Fruit fly (Drosophila melanogaster) whole organism, embryonic: ENCODE data around the gene NdufV3.

Experiments used
- Ada2b ChIP-seq: fragments of 200-800 bp; sonication (Bioruptor generic); IDR thresholded peaks from 2 replicates; pipeline ENCODE4 v1.3.6; 2022; ENCODE audit warnings: missing biosample characterization, missing genetic modification characterization
- CG10431 ChIP-seq: fragments of 200-800 bp; sonication (Bioruptor generic); optimal IDR thresholded peaks from 3 replicates; lab custom pipeline; 2018; ENCODE audit warnings: missing biosample characterization, mild to moderate bottlenecking, missing genetic modification characterization
- CG10543 ChIP-seq: fragments of 200-800 bp; sonication (Bioruptor generic); optimal IDR thresholded peaks from 3 replicates; lab custom pipeline; 2017; ENCODE audit warnings: missing biosample characterization, mild to moderate bottlenecking, missing genetic modification characterization, moderate library complexity
- CG11247 ChIP-seq: fragments of 200-800 bp; sonication (Bioruptor generic); IDR thresholded peaks from 2 replicates; pipeline ENCODE4 v1.3.6; 2022; ENCODE audit warnings: missing biosample characterization, missing genetic modification characterization
- CG12071 ChIP-seq: fragments of 200-800 bp; sonication (Bioruptor generic); optimal IDR thresholded peaks from 3 replicates; lab custom pipeline; 2018; ENCODE audit warnings: missing biosample characterization, mild to moderate bottlenecking, missing genetic modification characterization
- CG12104 ChIP-seq: fragments of 200-800 bp; sonication (Bioruptor generic); optimal IDR thresholded peaks from 3 replicates; lab custom pipeline; 2016; ENCODE audit warnings: missing biosample characterization, missing genetic modification characterization
- CG12744 ChIP-seq: fragments of 200-800 bp; sonication (Bioruptor generic); optimal IDR thresholded peaks from 2 replicates; lab custom pipeline; 2016; ENCODE audit warnings: missing biosample characterization, missing genetic modification characterization
- CG15601 ChIP-seq: fragments of 200-800 bp; sonication (Bioruptor generic); optimal IDR thresholded peaks from 3 replicates; lab custom pipeline; 2019; ENCODE audit warnings: missing biosample characterization, mild to moderate bottlenecking, missing genetic modification characterization, moderate library complexity
- CG16815 ChIP-seq: fragments of 200-800 bp; sonication (Bioruptor generic); optimal IDR thresholded peaks from 3 replicates; lab custom pipeline; 2017; ENCODE audit warnings: missing biosample characterization, mild to moderate bottlenecking, missing genetic modification characterization
- CG17328 ChIP-seq: fragments of 200-800 bp; sonication (Bioruptor generic); IDR thresholded peaks from 2 replicates; pipeline ENCODE4 v1.3.6; 2022; ENCODE audit warnings: missing biosample characterization, missing genetic modification characterization
- CG17912 ChIP-seq: fragments of 200-800 bp; sonication (Bioruptor generic); optimal IDR thresholded peaks from 2 replicates; lab custom pipeline; 2018; ENCODE audit warnings: missing biosample characterization, mild to moderate bottlenecking, missing genetic modification characterization
- CG18599 ChIP-seq: fragments of 200-800 bp; sonication (Bioruptor generic); optimal IDR thresholded peaks from 3 replicates; lab custom pipeline; 2017; ENCODE audit warnings: missing biosample characterization, missing genetic modification characterization, mild to moderate bottlenecking, moderate library complexity, missing genetic modification reagents
- CG3726 ChIP-seq: fragments of 200-800 bp; sonication (Bioruptor generic); IDR thresholded peaks from 3 replicates; pipeline ENCODE4, ENCODE4 v1.3.6; 2022; ENCODE audit warnings: missing biosample characterization, missing genetic modification characterization
- CG5180 ChIP-seq: fragments of 200-800 bp; sonication (Bioruptor generic); optimal IDR thresholded peaks from 3 replicates; lab custom pipeline; 2017; ENCODE audit warnings: missing biosample characterization, missing genetic modification characterization, mild to moderate bottlenecking, moderate library complexity, missing genetic modification reagents
- CG5245 ChIP-seq: fragments of 200-800 bp; sonication (Bioruptor generic); optimal IDR thresholded peaks from 3 replicates; lab custom pipeline; 2016; ENCODE audit warnings: missing biosample characterization, missing genetic modification characterization
- CG5953 ChIP-seq: fragments of 200-800 bp; sonication (Bioruptor generic); IDR thresholded peaks from 2 replicates; pipeline ENCODE4 v1.3.6; 2022; ENCODE audit warnings: missing biosample characterization, missing genetic modification characterization
- CG6272 ChIP-seq: fragments of 200-800 bp; sonication (Bioruptor generic); IDR thresholded peaks from 2 replicates; pipeline ENCODE4 v1.3.6; 2022; ENCODE audit warnings: missing biosample characterization, missing genetic modification characterization
- CG6791 ChIP-seq: fragments of 200-800 bp; sonication (Bioruptor generic); IDR thresholded peaks from 3 replicates; pipeline ENCODE4 v1.3.6; 2022; ENCODE audit warnings: missing biosample characterization, missing genetic modification characterization; ENCODE audit not compliant: partially characterized antibody
- CG7963 ChIP-seq: fragments of 200-800 bp; sonication (Bioruptor generic); IDR thresholded peaks from 3 replicates; pipeline ENCODE4 v1.3.6; 2022; ENCODE audit warnings: missing biosample characterization, missing genetic modification characterization; ENCODE audit not compliant: partially characterized antibody
- CG9437 ChIP-seq: fragments of 200-800 bp; sonication (Bioruptor generic); optimal IDR thresholded peaks from 2 replicates; lab custom pipeline; 2018; ENCODE audit warnings: missing biosample characterization, mild to moderate bottlenecking, missing genetic modification characterization
- CG9817 ChIP-seq: fragments of 200-800 bp; sonication (Bioruptor generic); optimal IDR thresholded peaks from 2 replicates; lab custom pipeline; 2018; ENCODE audit warnings: missing biosample characterization, mild to moderate bottlenecking, missing genetic modification characterization, moderate library complexity
- CrebB ChIP-seq: fragments of 200-800 bp; sonication (Bioruptor generic); optimal IDR thresholded peaks from 3 replicates; lab custom pipeline; 2018; ENCODE audit warnings: missing biosample characterization, mild to moderate bottlenecking, missing genetic modification characterization
- Dip3 ChIP-seq: fragments of 200-800 bp; sonication (Bioruptor generic); optimal IDR thresholded peaks from 3 replicates; lab custom pipeline; 2016; ENCODE audit warnings: missing biosample characterization, missing genetic modification characterization
- Ets65A ChIP-seq: fragments of 200-800 bp; sonication (Bioruptor generic); peaks from one replicate; lab custom pipeline; 2016; ENCODE audit warnings: missing biosample characterization, missing genetic modification characterization
- Fer1 ChIP-seq: fragments of 200-800 bp; sonication (Bioruptor generic); optimal IDR thresholded peaks from 2 replicates; lab custom pipeline; 2017; ENCODE audit warnings: missing biosample characterization, mild to moderate bottlenecking, missing genetic modification characterization
- Hey ChIP-seq: fragments of 200-800 bp; sonication (Bioruptor generic); optimal IDR thresholded peaks from 3 replicates; lab custom pipeline; 2018; ENCODE audit warnings: missing biosample characterization, mild to moderate bottlenecking, missing genetic modification characterization
- Hmr ChIP-seq: fragments of 200-800 bp; sonication (Bioruptor generic); optimal IDR thresholded peaks from 3 replicates; lab custom pipeline; 2017; ENCODE audit warnings: mild to moderate bottlenecking, missing biosample characterization, missing genetic modification reagents, missing genetic modification characterization
- Lhr ChIP-seq: fragments of 200-800 bp; sonication (Bioruptor generic); optimal IDR thresholded peaks from 3 replicates; lab custom pipeline; 2017; ENCODE audit warnings: mild to moderate bottlenecking, missing biosample characterization, missing genetic modification reagents, missing genetic modification characterization
- Optix ChIP-seq: fragments of 200-800 bp; sonication (Bioruptor generic); IDR thresholded peaks from 3 replicates; pipeline ENCODE4 v1.3.6; 2022; ENCODE audit warnings: missing biosample characterization, missing genetic modification characterization
- Spps ChIP-seq: fragments of 200-800 bp; sonication (Bioruptor generic); optimal IDR thresholded peaks from 2 replicates; lab custom pipeline; 2018; ENCODE audit warnings: missing biosample characterization, mild to moderate bottlenecking, missing genetic modification characterization
- Sry-δ ChIP-seq: fragments of 200-800 bp; sonication (Bioruptor generic); optimal IDR thresholded peaks from 2 replicates; lab custom pipeline; 2016; ENCODE audit warnings: missing biosample characterization, missing genetic modification characterization
- ac ChIP-seq: fragments of 200-800 bp; sonication (Bioruptor generic); optimal IDR thresholded peaks from 3 replicates; lab custom pipeline; 2017; ENCODE audit warnings: missing biosample characterization, mild to moderate bottlenecking, missing genetic modification characterization
- ap ChIP-seq: fragments of 200-800 bp; sonication (Bioruptor generic); IDR thresholded peaks from 2 replicates; pipeline ENCODE4 v1.3.6; 2022; ENCODE audit warnings: missing biosample characterization, missing genetic modification characterization
- cwo ChIP-seq: fragments of 200-800 bp; sonication (Bioruptor generic); optimal IDR thresholded peaks from 3 replicates; lab custom pipeline; 2017; ENCODE audit warnings: missing biosample characterization, missing genetic modification characterization, mild to moderate bottlenecking, moderate library complexity, missing genetic modification reagents
- gsb-n ChIP-seq: fragments of 200-800 bp; sonication (Bioruptor generic); optimal IDR thresholded peaks from 3 replicates; lab custom pipeline; 2018; ENCODE audit warnings: missing biosample characterization, mild to moderate bottlenecking, missing genetic modification characterization
- gt ChIP-seq: fragments of 200-800 bp; sonication (Bioruptor generic); IDR thresholded peaks from 2 replicates; pipeline ENCODE4 v1.3.6; 2022; ENCODE audit warnings: missing biosample characterization, missing genetic modification characterization
- hb ChIP-seq: fragments of 200-800 bp; sonication (Bioruptor generic); IDR thresholded peaks from 3 replicates; pipeline ENCODE4 v1.3.6; 2022; ENCODE audit warnings: missing biosample characterization, missing genetic modification characterization; ENCODE audit not compliant: partially characterized antibody
- mld ChIP-seq: fragments of 200-800 bp; sonication (Bioruptor generic); IDR thresholded peaks from 3 replicates; pipeline ENCODE4 v1.3.6; 2022; ENCODE audit warnings: missing biosample characterization, missing genetic modification characterization; ENCODE audit not compliant: partially characterized antibody
- nom ChIP-seq: fragments of 200-800 bp; sonication (Bioruptor generic); optimal IDR thresholded peaks from 2 replicates; lab custom pipeline; 2017; ENCODE audit warnings: missing biosample characterization, missing genetic modification characterization, mild to moderate bottlenecking, moderate library complexity, missing genetic modification reagents
- oc ChIP-seq: fragments of 200-800 bp; sonication (Bioruptor generic); optimal IDR thresholded peaks from 2 replicates; lab custom pipeline; 2018; ENCODE audit warnings: missing biosample characterization, mild to moderate bottlenecking, missing genetic modification characterization, moderate library complexity
- onecut ChIP-seq: fragments of 200-800 bp; sonication (Bioruptor generic); IDR thresholded peaks from 2 replicates; pipeline ENCODE4 v1.3.6; 2022; ENCODE audit warnings: missing biosample characterization, missing genetic modification characterization
- org-1 ChIP-seq: fragments of 200-800 bp; sonication (Bioruptor generic); optimal IDR thresholded peaks from 2 replicates; lab custom pipeline; 2017; ENCODE audit warnings: missing biosample characterization, missing genetic modification characterization
- phol ChIP-seq: fragments of 200-800 bp; sonication (Bioruptor generic); optimal IDR thresholded peaks from 3 replicates; lab custom pipeline; 2018; ENCODE audit warnings: missing biosample characterization, mild to moderate bottlenecking, missing genetic modification characterization, moderate library complexity
- run ChIP-seq: fragments of 200-800 bp; sonication (Bioruptor generic); optimal IDR thresholded peaks from 3 replicates; lab custom pipeline; 2018; ENCODE audit warnings: missing biosample characterization, mild to moderate bottlenecking, missing genetic modification characterization
- sens ChIP-seq: fragments of 200-800 bp; sonication (Bioruptor generic); peaks from one replicate; lab custom pipeline; 2016; ENCODE audit warnings: missing biosample characterization, missing genetic modification characterization
- seq ChIP-seq: fragments of 200-800 bp; sonication (Bioruptor generic); IDR thresholded peaks from 2 replicates; pipeline ENCODE4 v1.3.6; 2022; ENCODE audit warnings: missing biosample characterization, missing genetic modification characterization
- usp ChIP-seq: fragments of >200 bp; optimal IDR thresholded peaks from 2 replicates; lab custom pipeline; 2017; ENCODE audit warnings: missing biosample characterization, missing genetic modification characterization
- wor ChIP-seq: fragments of 200-800 bp; sonication (Bioruptor generic); IDR thresholded peaks from 2 replicates; pipeline ENCODE4 v1.3.6; 2022; ENCODE audit warnings: missing biosample characterization, missing genetic modification characterization

Gene NdufV3

dm6 chrX:11370792-11371191, 21.0 kb downstream of the NdufV3 start (continued):
- peak; percentile 39; the same call in 1 of the 2 replicates for TF ChIP-seq CG17328 (GFP tag; lab: Robert Waterston, UW)
- no peak for TF ChIP-seq CG7963 (GFP tag; lab: Robert Waterston, UW)
- no peak for TF ChIP-seq Optix (GFP tag; lab: Robert Waterston, UW)
- no peak for TF ChIP-seq CG10543 (GFP tag; lab: Kevin White, UChicago)
- TF ChIP-seq Spps (tag; lab: Kevin White, UChicago), result no peak
- TF ChIP-seq CG9817 (tag; lab: Kevin White, UChicago), result no peak
- no peak for TF ChIP-seq ac
- no peak for TF ChIP-seq CG3726
- TF ChIP-seq CG10431 (GFP tag; lab: Kevin White, UChicago), result no peak
- no peak for TF ChIP-seq mld (GFP tag; lab: Robert Waterston, UW)
- TF ChIP-seq CG5953 (GFP tag; lab: Robert Waterston, UW), result 0 out of 2 replicates have a peak, but pooled peaks have one; percentile 11
- TF ChIP-seq CG9437 (GFP tag; lab: Kevin White, UChicago), result no peak
- no peak for TF ChIP-seq CG6272 (GFP tag; lab: Robert Waterston, UW)
- no peak for TF ChIP-seq CG6791
- TF ChIP-seq Ada2b, result peak; percentile 44; the same call in 1 of the 2 replicates
- TF ChIP-seq CG5245 (GFP tag; lab: Kevin White, UChicago), result no peak
- TF ChIP-seq gt (GFP tag; lab: Robert Waterston, UW), result no peak
- 0 out of 2 replicates have a peak, but pooled peaks have one; percentile 15 for TF ChIP-seq ap (GFP tag; lab: Robert Waterston, UW)
- no peak for TF ChIP-seq onecut
- no peak for TF ChIP-seq Hey (tag; lab: Kevin White, UChicago)
- TF ChIP-seq CrebB (tag; lab: Kevin White, UChicago), result no peak
- no peak for TF ChIP-seq Dip3 (GFP tag; lab: Kevin White, UChicago)
- no peak for TF ChIP-seq run (tag; lab: Kevin White, UChicago)
- TF ChIP-seq CG15601 (tag; lab: Kevin White, UChicago), result no peak
- TF ChIP-seq CG5180 (GFP tag; lab: Kevin White, UChicago), result no peak
- no peak for TF ChIP-seq hb
- TF ChIP-seq nom (GFP tag; lab: Kevin White, UChicago), result no peak
- TF ChIP-seq Hmr, result peak; percentile 0
- peak; percentile 15 for TF ChIP-seq CG18599 (GFP tag; lab: Kevin White, UChicago)
- TF ChIP-seq phol, result no peak
- no peak for TF ChIP-seq oc (tag; lab: Kevin White, UChicago)
- TF ChIP-seq Lhr, result no peak
- no peak for TF ChIP-seq wor (GFP tag; lab: Robert Waterston, UW)
- TF ChIP-seq Fer1, result no peak
- no peak for TF ChIP-seq CG17912 (GFP tag; lab: Kevin White, UChicago)
- no peak for TF ChIP-seq CG12744 (GFP tag; lab: Kevin White, UChicago)

DNA sequence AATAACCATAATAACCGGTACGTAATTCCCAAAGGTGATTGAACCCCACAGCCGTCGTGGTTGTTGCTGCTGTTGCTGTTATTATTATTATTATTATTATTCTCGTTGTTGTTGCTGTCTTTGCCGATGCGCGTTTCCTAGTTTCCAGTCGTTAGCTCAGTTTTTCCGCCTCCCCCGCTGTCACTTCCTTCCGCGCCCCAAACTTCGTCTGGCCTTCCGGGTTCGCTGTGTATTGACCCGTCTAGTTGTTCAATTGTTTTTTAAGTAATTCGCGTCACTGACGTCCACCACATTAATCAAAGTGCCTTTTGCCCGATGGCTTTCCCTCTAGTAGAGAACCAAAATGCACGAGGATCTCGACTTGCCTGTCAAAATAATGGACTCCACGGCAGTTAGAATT, 21.8 kb downstream of the NdufV3 start:
- TF ChIP-seq org-1 (GFP tag; lab: Kevin White, UChicago) (no peak), gsb-n (tag; lab: Kevin White, UChicago) (no peak), CG12104 (no peak), seq (GFP tag; lab: Robert Waterston, UW) (no peak), Ets65A (peak; percentile 51), CG11247 (GFP tag; lab: Robert Waterston, UW) (no peak), usp (no peak), CG12071 (GFP tag; lab: Kevin White, UChicago) (no peak), Dip3 (GFP tag; lab: Kevin White, UChicago) (no peak), cwo (no peak), sens (peak; percentile 52), CG16815 (GFP tag; lab: Kevin White, UChicago) (no peak), Sry-δ (GFP tag; lab: Kevin White, UChicago) (no peak)
